Fruit fly (Drosophila melanogaster): ENCODE results near the gene CG33796.

- TF ChIP-seq insv (optimal IDR thresholded peaks at IDR 0.05): no peak
- no peak for TF ChIP-seq h (optimal IDR thresholded peaks at IDR 0.05)
- TF ChIP-seq Sin3A (optimal IDR thresholded peaks at IDR 0.05): no peak
These were observed 4.1 kb upstream of the CG33796 start for dm6 chr3L:16173818-16174601.
